Fruit fly (Drosophila melanogaster) Kc167 (cell line): ENCODE data around the gene CG14024.

Experiments used
- Myc ChIP-seq: fragments of >200 bp; optimal IDR thresholded peaks from 2 replicates; lab custom pipeline; 2017; ENCODE audit warnings: missing external identifiers
- Sin3A ChIP-seq: fragments of >200 bp; optimal IDR thresholded peaks from 2 replicates; lab custom pipeline; 2018; ENCODE audit warnings: missing external identifiers
- h ChIP-seq: fragments of >200 bp; optimal IDR thresholded peaks from 3 replicates; lab custom pipeline; 2018; ENCODE audit warnings: missing external identifiers
- insv ChIP-seq: fragments of >200 bp; optimal IDR thresholded peaks from 3 replicates; lab custom pipeline; 2018; ENCODE audit warnings: missing external identifiers
- psq ChIP-seq: fragments of >200 bp; optimal IDR thresholded peaks from 2 replicates; lab custom pipeline; 2017; ENCODE audit warnings: missing external identifiers
- ttk ChIP-seq: sonication (Bioruptor generic); optimal IDR thresholded peaks from 2 replicates; lab custom pipeline; 2017; ENCODE audit warnings: missing external identifiers

- TF ChIP-seq Sin3A (no peak), insv (no peak), psq (lab: Kevin White, UChicago) (no peak), h (lab: Kevin White, UChicago) (no peak), Myc (no peak), ttk (no peak)
Measured at dm6 chr2L:5338024-5338720, 23.5 kb upstream of the CG14024 start, which contains the start of gene fusl.
